Fruit fly (Drosophila melanogaster) whole organism, wandering third instar larva: ENCODE measurements around the gene CG32086.

Experiments used
- Abd-B ChIP-seq: fragments of >200 bp; optimal IDR thresholded peaks from 2 replicates; lab custom pipeline; 2017; ENCODE audit warnings: missing biosample characterization, missing genetic modification characterization
- CG32264 ChIP-seq: fragments of 200-800 bp; sonication (Bioruptor generic); optimal IDR thresholded peaks from 2 replicates; lab custom pipeline; 2016; ENCODE audit warnings: missing biosample characterization, missing genetic modification characterization
- CG9705 ChIP-seq: fragments of 200-800 bp; sonication (Bioruptor generic); optimal IDR thresholded peaks from 2 replicates; lab custom pipeline; 2018; ENCODE audit warnings: missing biosample characterization, mild to moderate bottlenecking, missing genetic modification characterization
- CrebA ChIP-seq: fragments of 200-800 bp; sonication (Bioruptor generic); optimal IDR thresholded peaks from 2 replicates; lab custom pipeline; 2016; ENCODE audit warnings: missing biosample characterization, mild to moderate bottlenecking, missing genetic modification characterization, borderline replicate concordance
- Dfd ChIP-seq: fragments of >200 bp; optimal IDR thresholded peaks from 2 replicates; lab custom pipeline; 2017; ENCODE audit warnings: missing biosample characterization, missing genetic modification characterization
- Dif ChIP-seq: fragments of 200-275, 200-300 bp; sonication (Bioruptor generic); optimal IDR thresholded peaks from 2 replicates; lab custom pipeline; 2018; ENCODE audit warnings: missing biosample characterization, missing genetic modification characterization; ENCODE audit not compliant: partially characterized antibody
- GATAd ChIP-seq: sonication (Bioruptor generic); optimal IDR thresholded peaks from 2 replicates; lab custom pipeline; 2016; ENCODE audit warnings: missing biosample characterization, missing genetic modification characterization
- HLH106 ChIP-seq: fragments of 200-800 bp; optimal IDR thresholded peaks from 3 replicates; lab custom pipeline; 2019; ENCODE audit warnings: missing biosample characterization, mild to moderate bottlenecking, missing genetic modification characterization, moderate library complexity
- Hnf4 ChIP-seq: fragments of 200-800 bp; sonication (Bioruptor generic); optimal IDR thresholded peaks from 2 replicates; lab custom pipeline; 2016; ENCODE audit warnings: missing biosample characterization, mild to moderate bottlenecking, missing genetic modification characterization
- Hr78 ChIP-seq: fragments of >200 bp; optimal IDR thresholded peaks from 2 replicates; lab custom pipeline; 2017; ENCODE audit warnings: missing biosample characterization, missing genetic modification characterization
- Hr83 ChIP-seq: fragments of 200-300 bp; sonication (Bioruptor generic); optimal IDR thresholded peaks from 2 replicates; lab custom pipeline; 2016; ENCODE audit warnings: missing biosample characterization, mild to moderate bottlenecking, missing genetic modification characterization, moderate library complexity; ENCODE audit not compliant: poor library complexity, severe bottlenecking
- Jra ChIP-seq: sonication (Bioruptor generic); optimal IDR thresholded peaks from 2 replicates; lab custom pipeline; 2016; ENCODE audit warnings: missing biosample characterization, missing genetic modification characterization
- Mio ChIP-seq: sonication (Bioruptor generic); optimal IDR thresholded peaks from 2 replicates; lab custom pipeline; 2016; ENCODE audit warnings: missing biosample characterization, missing genetic modification characterization
- Myc ChIP-seq: fragments of >200 bp; optimal IDR thresholded peaks from 2 replicates; lab custom pipeline; 2017
- N ChIP-seq: fragments of >200 bp; optimal IDR thresholded peaks from 2 replicates; lab custom pipeline; 2018; ENCODE audit warnings: missing biosample characterization, missing external identifiers, missing genetic modification characterization
- OdsH ChIP-seq: fragments of 200-800 bp; sonication (Bioruptor generic); optimal IDR thresholded peaks from 2 replicates; lab custom pipeline; 2016; ENCODE audit warnings: missing biosample characterization, mild to moderate bottlenecking, missing genetic modification characterization
- Rel ChIP-seq, 2 experiments: fragments of 200-800 bp; sonication (Bioruptor generic) in 1 of 2; optimal IDR thresholded peaks; 2 replicates in 1 of 2; 3 replicates in 1 of 2; lab custom pipeline; 2016 to 2019; ENCODE audit warnings: mild to moderate bottlenecking in 2 of 2, missing biosample characterization in 2 of 2, missing genetic modification characterization in 2 of 2, moderate library complexity in 1 of 2
- Sp1 ChIP-seq: fragments of 200-800 bp; sonication (Bioruptor generic); optimal IDR thresholded peaks from 3 replicates; lab custom pipeline; 2019; ENCODE audit warnings: missing biosample characterization, mild to moderate bottlenecking, missing genetic modification characterization, moderate library complexity
- Vsx2 ChIP-seq: fragments of 200-300, 225-300 bp; sonication (Bioruptor generic); optimal IDR thresholded peaks from 2 replicates; lab custom pipeline; 2018; ENCODE audit warnings: missing biosample characterization, missing genetic modification characterization; ENCODE audit not compliant: partially characterized antibody
- br ChIP-seq: fragments of 200-800 bp; sonication (Bioruptor generic); optimal IDR thresholded peaks from 2 replicates; lab custom pipeline; 2016; ENCODE audit warnings: missing biosample characterization, missing genetic modification characterization
- brk ChIP-seq: fragments of 200-800 bp; sonication (Bioruptor generic); optimal IDR thresholded peaks from 2 replicates; lab custom pipeline; 2016; ENCODE audit warnings: missing biosample characterization, mild to moderate bottlenecking, missing genetic modification characterization
- dl ChIP-seq, 2 experiments: fragments of 175-275, 200-275 bp in 1 of 2; fragments of 200-275 bp in 1 of 2; sonication (Bioruptor generic); optimal IDR thresholded peaks; lab custom pipeline; 2018; ENCODE audit warnings: mild to moderate bottlenecking in 2 of 2, missing biosample characterization in 2 of 2, missing genetic modification characterization in 2 of 2, moderate library complexity in 2 of 2; ENCODE audit not compliant: partially characterized antibody in 2 of 2, insufficient read depth in 1 of 2
- dmrt93B ChIP-seq: fragments of 200-800 bp; sonication (Bioruptor generic); optimal IDR thresholded peaks from 2 replicates; lab custom pipeline; 2018; ENCODE audit warnings: missing biosample characterization, mild to moderate bottlenecking, missing genetic modification characterization
- dsf ChIP-seq: sonication (Bioruptor generic); optimal IDR thresholded peaks from 2 replicates; lab custom pipeline; 2016; ENCODE audit warnings: missing biosample characterization, missing genetic modification characterization, borderline replicate concordance
- ey ChIP-seq: fragments of 200-800 bp; sonication (Bioruptor generic); optimal IDR thresholded peaks from 2 replicates; lab custom pipeline; 2016; ENCODE audit warnings: missing biosample characterization, missing genetic modification characterization
- foxo ChIP-seq, 2 experiments: fragments of 200-800 bp; sonication (Bioruptor generic); optimal IDR thresholded peaks; 2 replicates in 1 of 2; 3 replicates in 1 of 2; lab custom pipeline; 2016 to 2017; ENCODE audit warnings: missing biosample characterization in 2 of 2, missing genetic modification characterization in 2 of 2
- fru ChIP-seq: fragments of 200-800 bp; sonication (Bioruptor generic); optimal IDR thresholded peaks from 3 replicates; lab custom pipeline; 2016; ENCODE audit warnings: missing biosample characterization, mild to moderate bottlenecking, missing genetic modification characterization
- h ChIP-seq: fragments of 200-800 bp; sonication (Bioruptor generic); optimal IDR thresholded peaks from 3 replicates; lab custom pipeline; 2016; ENCODE audit warnings: missing biosample characterization, mild to moderate bottlenecking, missing genetic modification characterization
- jim ChIP-seq: fragments of 175-275, 200-325 bp; sonication (Bioruptor generic); optimal IDR thresholded peaks from 2 replicates; lab custom pipeline; 2016; ENCODE audit warnings: missing biosample characterization, mild to moderate bottlenecking, missing genetic modification characterization
- lola ChIP-seq: fragments of >200 bp; optimal IDR thresholded peaks from 2 replicates; lab custom pipeline; 2017; ENCODE audit warnings: missing biosample characterization, missing genetic modification characterization
- pan ChIP-seq: fragments of >200 bp; optimal IDR thresholded peaks from 2 replicates; lab custom pipeline; 2017
- psq ChIP-seq: fragments of 200-800 bp; sonication (Bioruptor generic); optimal IDR thresholded peaks from 3 replicates; lab custom pipeline; 2017; ENCODE audit warnings: missing biosample characterization, mild to moderate bottlenecking, missing genetic modification characterization, moderate library complexity
- rgr ChIP-seq: fragments of 200-800 bp; sonication (Bioruptor generic); optimal IDR thresholded peaks from 3 replicates; lab custom pipeline; 2016; ENCODE audit warnings: missing biosample characterization, mild to moderate bottlenecking, missing genetic modification characterization
- sage ChIP-seq: fragments of 200-800 bp; sonication (Bioruptor generic); optimal IDR thresholded peaks from 2 replicates; lab custom pipeline; 2016; ENCODE audit warnings: missing biosample characterization, mild to moderate bottlenecking, missing genetic modification characterization
- sv ChIP-seq: fragments of 200-800 bp; sonication (Bioruptor generic); optimal IDR thresholded peaks from 3 replicates; lab custom pipeline; 2016; ENCODE audit warnings: missing biosample characterization, missing genetic modification characterization
- tai ChIP-seq: sonication (Bioruptor generic); optimal IDR thresholded peaks from 2 replicates; lab custom pipeline; 2016; ENCODE audit warnings: missing biosample characterization, missing genetic modification characterization
- usp ChIP-seq: fragments of >200 bp; optimal IDR thresholded peaks from 2 replicates; lab custom pipeline; 2017; ENCODE audit warnings: missing biosample characterization, missing genetic modification characterization
- woc ChIP-seq: sonication (Bioruptor generic); optimal IDR thresholded peaks from 2 replicates; lab custom pipeline; 2016; ENCODE audit warnings: missing biosample characterization, mild to moderate bottlenecking, missing genetic modification characterization

CG32086 gene

dm6 chr3L:11583964-11584363, at the start of gene CG32086:
Gene CG32086, minus strand, starts transcription at chr3L:11584064.
- TF ChIP-seq GATAd (GFP tag; lab: Kevin White, UChicago) (no peak), foxo (GFP tag; optimal IDR thresholded peaks at IDR 0.05; lab: Kevin White, UChicago) (no peak), Vsx2 (GFP tag; lab: Kevin White, UChicago) (no peak), Mio (no peak)

- TF ChIP-seq Hr83 (GFP tag; lab: Kevin White, UChicago) (no peak), Rel (GFP tag; optimal IDR thresholded peaks at IDR 0.05; lab: Kevin White, UChicago) (no peak), Rel (tag; optimal IDR thresholded peaks at IDR 0.05; lab: Kevin White, UChicago) (peak; percentile 41), HLH106 (tag; lab: Kevin White, UChicago) (no peak)
Observed at dm6 chr3L:11631092-11631491, 47.2 kb upstream of the CG32086 start, which contains the start of gene CG32091. Gene CG32091, plus strand, starts transcription at chr3L:11631392.

- TF ChIP-seq Hnf4 (GFP tag; lab: Kevin White, UChicago) (peak; percentile 37), brk (GFP tag; lab: Kevin White, UChicago) (peak; percentile 1), CG32264 (GFP tag; lab: Kevin White, UChicago) (no peak), h (GFP tag; lab: Kevin White, UChicago) (no peak), tai (peak; percentile 40), jim (GFP tag; lab: Kevin White, UChicago) (no peak), Jra (GFP tag; lab: Kevin White, UChicago) (peak; percentile 6), dsf (peak; percentile 1), pan (lab: Kevin White, UChicago) (no peak), dmrt93B (GFP tag; lab: Kevin White, UChicago) (no peak), lola (no peak), Rel (GFP tag; optimal IDR thresholded peaks at IDR 0.05; lab: Kevin White, UChicago) (no peak), Rel (tag; optimal IDR thresholded peaks at IDR 0.05; lab: Kevin White, UChicago) (no peak), rgr (GFP tag; lab: Kevin White, UChicago) (no peak), foxo (GFP tag; optimal IDR thresholded peaks at IDR 0.05; lab: Kevin White, UChicago) (peak in 1 of 2 experiments; percentile 4)
Observed at dm6 chr3L:11630684-11631083, 46.8 kb upstream of the CG32086 start.

- TF ChIP-seq lola (no peak), ey (no peak), Dif (no peak), Myc (lab: Kevin White, UChicago) (no peak), CrebA (GFP tag; lab: Kevin White, UChicago) (no peak), pan (lab: Kevin White, UChicago) (no peak), dl (GFP tag; optimal IDR thresholded peaks at IDR 0.05; lab: Kevin White, UChicago; ENCODE audit: insufficient read depth in 1 of 2, partially characterized antibody in 2 of 2) (no peak), Abd-B (no peak), psq (no peak), OdsH (GFP tag; lab: Kevin White, UChicago) (no peak), Dfd (GFP tag; lab: Kevin White, UChicago) (no peak), h (GFP tag; lab: Kevin White, UChicago) (peak; percentile 17), tai (peak; percentile 74), Vsx2 (GFP tag; lab: Kevin White, UChicago) (no peak), GATAd (GFP tag; lab: Kevin White, UChicago) (no peak), HLH106 (tag; lab: Kevin White, UChicago) (no peak), N (GFP tag; lab: Kevin White, UChicago) (no peak), Hnf4 (GFP tag; lab: Kevin White, UChicago) (peak; percentile 81), Hr83 (GFP tag; lab: Kevin White, UChicago) (peak; percentile 74), sv (GFP tag; lab: Kevin White, UChicago) (no peak), Jra (GFP tag; lab: Kevin White, UChicago) (peak; percentile 73), woc (no peak), Rel (GFP tag; optimal IDR thresholded peaks at IDR 0.05; lab: Kevin White, UChicago) (no peak), Rel (tag; optimal IDR thresholded peaks at IDR 0.05; lab: Kevin White, UChicago) (peak; percentile 9), foxo (GFP tag; optimal IDR thresholded peaks at IDR 0.05; lab: Kevin White, UChicago) (no peak), fru (GFP tag; lab: Kevin White, UChicago) (no peak), dsf (peak; percentile 23), Hr78 (GFP tag; lab: Kevin White, UChicago) (no peak), sage (GFP tag; lab: Kevin White, UChicago) (peak; percentile 47), dmrt93B (GFP tag; lab: Kevin White, UChicago) (no peak), usp (GFP tag; lab: Kevin White, UChicago) (no peak), Mio (no peak), rgr (GFP tag; lab: Kevin White, UChicago) (peak; percentile 10), Sp1 (no peak), CG9705 (no peak), CG32264 (GFP tag; lab: Kevin White, UChicago) (no peak), jim (GFP tag; lab: Kevin White, UChicago) (no peak), br (no peak), brk (GFP tag; lab: Kevin White, UChicago) (peak; percentile 52)
Observed at dm6 chr3L:11627819-11628483, 44.1 kb upstream of the CG32086 start, which contains the start of gene Apt1. Gene Apt1, plus strand, starts transcription at chr3L:11628037.
